Fruit fly (Drosophila melanogaster): Measurements from ENCODE around the gene Hgsnat.
A peak's percentile ranks its signal among the peaks of the same experiment; 100 is the strongest.

The Hgsnat gene

DNA sequence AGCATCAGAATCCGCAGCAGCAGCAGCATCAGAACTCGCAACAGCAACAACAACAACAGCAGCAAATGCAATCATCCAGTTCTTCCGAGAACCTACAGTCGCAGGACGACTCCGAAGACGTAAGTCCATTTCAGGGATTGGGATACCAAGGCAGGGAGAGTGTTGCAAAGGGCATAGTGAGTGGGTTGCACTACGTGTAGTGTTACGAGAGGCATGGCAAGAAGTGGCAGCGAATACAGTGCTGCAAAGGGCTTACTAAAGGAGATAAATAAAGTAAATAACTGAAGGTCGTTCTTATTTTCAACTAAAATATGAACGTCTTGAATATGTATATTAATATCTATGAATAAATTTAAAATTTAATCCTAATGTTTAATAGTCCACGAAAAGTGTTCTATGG lies 7.5 kb upstream of the Hgsnat start:
- no peak for TF ChIP-seq CG32264 (GFP tag; optimal IDR thresholded peaks at IDR 0.05)
- TF ChIP-seq lola (GFP tag; optimal IDR thresholded peaks at IDR 0.05): no peak
- TF ChIP-seq Mio (GFP tag; optimal IDR thresholded peaks at IDR 0.05): no peak
- no peak for TF ChIP-seq Abd-B (GFP tag; optimal IDR thresholded peaks at IDR 0.05)
- no peak for TF ChIP-seq foxo (GFP tag; optimal IDR thresholded peaks at IDR 0.05)
- no peak for TF ChIP-seq brk (GFP tag; optimal IDR thresholded peaks at IDR 0.05)
- TF ChIP-seq Hr78 (GFP tag; optimal IDR thresholded peaks at IDR 0.05): no peak
- TF ChIP-seq sv (GFP tag; optimal IDR thresholded peaks at IDR 0.05): no peak
- TF ChIP-seq fru (GFP tag; optimal IDR thresholded peaks at IDR 0.05): no peak
- TF ChIP-seq Myc (optimal IDR thresholded peaks at IDR 0.05): no peak
- TF ChIP-seq Jra (GFP tag; optimal IDR thresholded peaks at IDR 0.05): no peak
- no peak for TF ChIP-seq rgr (GFP tag; optimal IDR thresholded peaks at IDR 0.05)
- no peak for TF ChIP-seq usp (GFP tag; optimal IDR thresholded peaks at IDR 0.05)
- no peak for TF ChIP-seq N (GFP tag; optimal IDR thresholded peaks at IDR 0.05)
- TF ChIP-seq h (GFP tag; optimal IDR thresholded peaks at IDR 0.05): no peak
- TF ChIP-seq CrebA (GFP tag; optimal IDR thresholded peaks at IDR 0.05; ENCODE audit: borderline replicate concordance): no peak

DNA sequence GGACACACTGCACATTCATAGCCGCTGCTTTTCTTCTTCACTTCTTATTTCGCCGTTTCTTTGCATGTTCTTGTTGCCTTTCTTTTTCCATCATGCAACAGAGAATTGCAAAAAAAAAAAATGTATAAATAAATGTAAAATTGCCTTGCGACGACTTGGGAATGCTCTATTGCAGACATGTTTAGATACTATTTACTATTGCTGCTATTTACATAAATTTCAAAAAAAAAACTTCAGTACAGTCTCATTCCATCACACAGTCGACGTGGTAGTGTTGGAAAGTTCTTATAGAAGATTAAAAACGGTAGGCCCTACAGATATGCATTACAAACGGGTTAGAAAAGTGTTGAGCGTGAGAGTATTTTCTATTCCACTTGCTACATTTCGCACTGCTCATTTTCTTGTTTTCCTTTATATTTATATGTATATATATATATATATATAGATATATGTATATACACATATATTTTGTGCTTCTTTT lies 6.7 kb upstream of the Hgsnat start:
- TF ChIP-seq Dfd (GFP tag; optimal IDR thresholded peaks at IDR 0.05) (no peak), Vsx2 (GFP tag; optimal IDR thresholded peaks at IDR 0.05; ENCODE audit: partially characterized antibody) (no peak), GATAd (GFP tag; optimal IDR thresholded peaks at IDR 0.05) (no peak), Hr83 (GFP tag; optimal IDR thresholded peaks at IDR 0.05; ENCODE audit: poor library complexity, severe bottlenecking) (no peak), dl (GFP tag; optimal IDR thresholded peaks at IDR 0.05; ENCODE audit: insufficient read depth in 1 of 2, partially characterized antibody in 2 of 2) (no peak), CG32264 (GFP tag; optimal IDR thresholded peaks at IDR 0.05) (no peak), dmrt93B (GFP tag; optimal IDR thresholded peaks at IDR 0.05) (peak; percentile 24), dsf (GFP tag; optimal IDR thresholded peaks at IDR 0.05; ENCODE audit: borderline replicate concordance) (no peak), ey (GFP tag; optimal IDR thresholded peaks at IDR 0.05) (peak; percentile 16), Sp1 (GFP tag; optimal IDR thresholded peaks at IDR 0.05) (peak; percentile 75), Myc (optimal IDR thresholded peaks at IDR 0.05) (no peak), psq (GFP tag; optimal IDR thresholded peaks at IDR 0.05) (peak; percentile 93), N (GFP tag; optimal IDR thresholded peaks at IDR 0.05) (no peak), CG9705 (GFP tag; optimal IDR thresholded peaks at IDR 0.05) (no peak), br (GFP tag; optimal IDR thresholded peaks at IDR 0.05) (peak; percentile 47), rgr (GFP tag; optimal IDR thresholded peaks at IDR 0.05) (peak; percentile 45), Hr78 (GFP tag; optimal IDR thresholded peaks at IDR 0.05) (no peak), usp (GFP tag; optimal IDR thresholded peaks at IDR 0.05) (no peak), lola (GFP tag; optimal IDR thresholded peaks at IDR 0.05) (no peak), Rel (GFP tag; optimal IDR thresholded peaks at IDR 0.05) (no peak), Rel (tag; optimal IDR thresholded peaks at IDR 0.05) (no peak), Mio (GFP tag; optimal IDR thresholded peaks at IDR 0.05) (no peak), HLH106 (tag; optimal IDR thresholded peaks at IDR 0.05) (peak; percentile 58), Jra (GFP tag; optimal IDR thresholded peaks at IDR 0.05) (no peak), tai (GFP tag; optimal IDR thresholded peaks at IDR 0.05) (no peak), sage (GFP tag; optimal IDR thresholded peaks at IDR 0.05) (peak; percentile 50), foxo (GFP tag; optimal IDR thresholded peaks at IDR 0.05) (peak in 1 of 2 experiments; percentile 50), Hnf4 (GFP tag; optimal IDR thresholded peaks at IDR 0.05) (peak; percentile 12), pan (optimal IDR thresholded peaks at IDR 0.05) (no peak), jim (GFP tag; optimal IDR thresholded peaks at IDR 0.05) (no peak), fru (GFP tag; optimal IDR thresholded peaks at IDR 0.05) (peak; percentile 66), sv (GFP tag; optimal IDR thresholded peaks at IDR 0.05) (no peak), Abd-B (GFP tag; optimal IDR thresholded peaks at IDR 0.05) (no peak), brk (GFP tag; optimal IDR thresholded peaks at IDR 0.05) (no peak), h (GFP tag; optimal IDR thresholded peaks at IDR 0.05) (peak; percentile 65), woc (GFP tag; optimal IDR thresholded peaks at IDR 0.05) (peak; percentile 73), CrebA (GFP tag; optimal IDR thresholded peaks at IDR 0.05; ENCODE audit: borderline replicate concordance) (no peak), Dif (GFP tag; optimal IDR thresholded peaks at IDR 0.05; ENCODE audit: partially characterized antibody) (no peak), OdsH (GFP tag; optimal IDR thresholded peaks at IDR 0.05) (peak; percentile 46)
